Fruit fly (Drosophila melanogaster): ENCODE measurements around the gene Odj.

Odj gene

dm6 chr3R:17803025-17803424, 6.0 kb downstream of the Odj start, which contains the start of gene CG17806:
Gene CG17806 (minus strand): TSS chr3R:17803260.
- TF ChIP-seq CG8478 (optimal IDR thresholded peaks at IDR 0.05) (no peak), CTCF (optimal IDR thresholded peaks at IDR 0.05) (no peak)

dm6 chr3R:17801264-17801663, 7.8 kb downstream of the Odj start, which contains the start of gene CG17803:
Gene CG17803 (minus strand): TSS chr3R:17801512.
- TF ChIP-seq CG8478 (optimal IDR thresholded peaks at IDR 0.05) (no peak), CTCF (optimal IDR thresholded peaks at IDR 0.05) (no peak)

- TF ChIP-seq CTCF (optimal IDR thresholded peaks at IDR 0.05) = no peak
- TF ChIP-seq CG8478 (optimal IDR thresholded peaks at IDR 0.05) = no peak
Observed at dm6 chr3R:17798211-17798737, 10.7 kb downstream of the Odj start, which contains the start of gene CG7379. Gene CG7379 (minus strand): TSS chr3R:17798304.

DNA sequence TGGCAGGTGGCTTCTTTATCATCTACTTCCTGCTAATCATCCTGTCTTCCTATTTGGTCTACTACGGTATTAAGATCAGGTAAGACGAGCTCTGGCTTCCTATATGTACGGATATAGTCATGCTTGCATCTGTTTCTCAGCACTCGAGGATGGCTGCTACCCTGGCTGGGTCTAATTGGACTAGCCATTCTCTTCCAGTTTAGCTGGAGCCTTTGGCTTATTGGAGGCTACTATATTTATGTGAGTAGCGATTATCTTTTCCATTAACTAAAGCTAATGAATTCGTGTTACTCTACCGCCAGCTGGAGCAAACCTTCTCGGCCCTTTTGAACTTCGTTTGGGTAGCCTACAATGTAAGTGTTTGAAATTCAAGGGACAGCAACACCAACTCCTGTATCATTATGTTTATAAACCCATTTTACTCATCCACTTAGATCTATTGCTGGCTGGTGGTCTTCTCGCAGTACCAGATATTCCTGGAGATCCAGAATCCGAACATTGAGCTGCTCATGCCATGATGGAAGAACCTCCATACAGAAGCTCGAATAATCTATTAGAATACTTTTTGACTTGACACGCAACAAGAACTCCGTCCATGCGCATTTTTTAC, 13.4 kb downstream of the Odj start:
- TF ChIP-seq CTCF (optimal IDR thresholded peaks at IDR 0.05) (no peak), CG8478 (optimal IDR thresholded peaks at IDR 0.05) (no peak)

dm6 chr3R:17795075-17795420, 14.0 kb downstream of the Odj start, which contains the start of gene pasi1:
Gene pasi1 (plus strand): TSS chr3R:17795075.
- no peak for TF ChIP-seq CG8478 (optimal IDR thresholded peaks at IDR 0.05)
- TF ChIP-seq CTCF (optimal IDR thresholded peaks at IDR 0.05) = no peak

DNA sequence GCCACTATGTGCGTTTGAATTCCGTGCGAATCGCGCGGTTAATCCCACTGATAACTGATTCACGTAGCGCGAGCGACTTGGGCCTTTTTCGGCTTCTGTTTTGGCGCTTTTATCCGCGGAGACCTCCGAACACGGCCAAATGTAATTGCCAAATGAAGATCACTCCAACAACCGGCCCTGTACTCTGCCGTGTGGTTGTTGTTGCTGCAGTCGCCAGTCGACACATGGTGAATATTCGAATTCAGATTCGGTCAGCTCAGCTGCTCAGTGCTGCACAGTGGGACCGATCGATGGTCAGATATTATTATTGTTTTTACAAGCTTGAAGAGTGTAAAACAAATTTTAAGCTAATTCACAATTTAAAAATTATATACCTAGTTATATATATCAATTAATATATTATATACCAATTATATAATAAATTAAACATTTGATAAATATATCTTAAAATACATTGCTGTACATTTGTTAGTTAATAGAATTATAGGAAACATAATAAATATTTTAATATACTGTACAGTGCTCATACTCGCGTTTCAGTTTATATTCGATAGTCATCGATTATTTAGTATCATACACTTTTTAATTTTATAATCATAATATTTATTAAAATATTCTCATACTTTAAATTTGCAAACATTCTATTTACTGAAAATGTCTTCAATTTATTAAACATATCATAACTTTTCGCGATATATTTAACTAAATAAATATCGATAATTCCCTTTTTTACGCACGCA, 14.5 kb downstream of the Odj start, which contains the start of gene CG43102:
Gene CG43102 (minus strand): TSS at position 156 of the 740 bp plus-strand sequence.
- TF ChIP-seq CG8478 (optimal IDR thresholded peaks at IDR 0.05) (no peak), CTCF (optimal IDR thresholded peaks at IDR 0.05) (no peak)

dm6 chr3R:17793287-17793686, 15.7 kb downstream of the Odj start:
- TF ChIP-seq CTCF (optimal IDR thresholded peaks at IDR 0.05) (no peak), CG8478 (optimal IDR thresholded peaks at IDR 0.05) (no peak)

DNA sequence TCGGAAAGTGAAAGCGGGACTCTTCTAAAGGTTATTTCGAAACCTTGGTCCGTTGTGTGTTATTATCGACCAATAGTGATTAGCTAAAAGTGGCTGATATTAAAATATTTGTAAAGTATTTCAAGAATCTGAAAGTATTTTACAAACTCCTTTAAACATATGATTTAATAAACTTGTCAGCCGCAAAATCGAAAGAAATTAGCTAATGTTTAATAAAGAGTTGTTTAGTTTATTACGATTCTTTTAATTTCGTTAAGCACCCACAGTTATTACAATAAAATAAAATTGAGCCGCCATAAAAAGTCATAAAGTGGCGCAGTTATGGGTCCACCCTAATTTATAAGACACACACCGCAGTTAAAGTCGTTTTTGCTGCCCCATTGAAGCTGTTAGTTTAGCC, 19.1 kb downstream of the Odj start:
- no peak for TF ChIP-seq CG8478 (optimal IDR thresholded peaks at IDR 0.05)
- no peak for TF ChIP-seq CTCF (optimal IDR thresholded peaks at IDR 0.05)

DNA sequence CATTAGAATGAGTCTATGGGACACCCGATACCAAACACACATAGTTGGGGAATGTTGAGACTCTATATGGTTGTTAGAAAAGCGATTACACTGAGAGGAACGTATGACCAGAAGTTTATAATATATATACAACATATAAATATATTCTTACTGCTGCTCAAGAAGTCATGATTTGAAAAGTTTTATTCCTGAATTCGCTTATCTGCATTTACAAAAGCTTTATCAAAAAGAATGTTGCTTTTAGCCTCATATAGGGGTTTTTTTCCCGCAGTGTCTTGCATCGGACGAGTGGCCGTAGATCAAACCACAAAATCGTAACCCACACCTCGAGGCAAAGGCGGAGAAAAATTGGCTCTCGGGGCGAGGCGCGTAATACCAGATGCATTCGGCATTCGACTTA, 21.2 kb downstream of the Odj start:
- TF ChIP-seq CG8478 (optimal IDR thresholded peaks at IDR 0.05) (no peak), CTCF (optimal IDR thresholded peaks at IDR 0.05) (no peak)

DNA sequence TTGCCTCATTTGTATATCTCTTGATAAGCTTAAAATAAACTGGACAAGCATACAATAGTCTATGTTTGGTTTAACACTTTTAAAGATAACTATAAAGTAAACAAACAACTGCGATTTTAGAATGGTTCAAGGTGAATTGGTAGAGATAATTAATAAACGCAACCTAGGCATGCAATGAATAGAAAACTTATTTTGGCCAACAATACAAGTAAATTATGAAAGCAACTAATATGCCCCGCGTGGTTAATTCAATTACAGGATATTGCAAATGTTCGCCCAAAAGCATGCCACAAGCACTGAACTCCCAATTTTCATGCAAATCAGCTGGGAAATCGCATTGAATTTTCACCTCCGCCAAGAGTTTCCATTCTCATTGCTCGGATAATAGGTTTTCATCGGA, 24.8 kb downstream of the Odj start:
- TF ChIP-seq CG8478 (optimal IDR thresholded peaks at IDR 0.05) (no peak), CTCF (optimal IDR thresholded peaks at IDR 0.05) (no peak)

DNA sequence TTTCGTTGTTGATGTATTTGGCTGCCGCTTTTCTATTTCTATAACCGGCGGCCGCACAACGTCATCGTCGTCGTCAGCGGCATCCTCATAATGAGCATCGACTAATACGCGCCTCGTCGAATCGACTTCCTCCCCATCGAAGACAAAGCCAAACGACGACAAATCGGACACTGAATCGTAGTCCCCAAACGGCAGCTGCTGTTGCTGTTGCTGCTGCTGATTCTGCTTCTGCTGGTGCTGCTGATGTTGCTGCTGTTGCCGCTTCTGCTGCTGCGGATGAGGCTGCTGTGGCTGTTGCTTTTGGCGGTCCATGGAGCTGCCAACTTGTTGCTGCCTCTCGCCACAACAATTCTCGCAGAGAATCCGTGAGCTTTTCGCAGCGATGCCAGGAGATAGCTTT, 25.9 kb downstream of the Odj start:
- TF ChIP-seq CG8478 (optimal IDR thresholded peaks at IDR 0.05) (no peak), CTCF (optimal IDR thresholded peaks at IDR 0.05) (no peak)

dm6 chr3R:17781371-17781770, 27.7 kb downstream of the Odj start:
- TF ChIP-seq CTCF (optimal IDR thresholded peaks at IDR 0.05) = no peak
- no peak for TF ChIP-seq CG8478 (optimal IDR thresholded peaks at IDR 0.05)

dm6 chr3R:17776952-17777407, 32.0 kb downstream of the Odj start:
- TF ChIP-seq CTCF (optimal IDR thresholded peaks at IDR 0.05) = no peak
- no peak for TF ChIP-seq CG8478 (optimal IDR thresholded peaks at IDR 0.05)

dm6 chr3R:17776104-17776589, 32.9 kb downstream of the Odj start:
- no peak for TF ChIP-seq CG8478 (optimal IDR thresholded peaks at IDR 0.05)
- TF ChIP-seq CTCF (optimal IDR thresholded peaks at IDR 0.05) = no peak

DNA sequence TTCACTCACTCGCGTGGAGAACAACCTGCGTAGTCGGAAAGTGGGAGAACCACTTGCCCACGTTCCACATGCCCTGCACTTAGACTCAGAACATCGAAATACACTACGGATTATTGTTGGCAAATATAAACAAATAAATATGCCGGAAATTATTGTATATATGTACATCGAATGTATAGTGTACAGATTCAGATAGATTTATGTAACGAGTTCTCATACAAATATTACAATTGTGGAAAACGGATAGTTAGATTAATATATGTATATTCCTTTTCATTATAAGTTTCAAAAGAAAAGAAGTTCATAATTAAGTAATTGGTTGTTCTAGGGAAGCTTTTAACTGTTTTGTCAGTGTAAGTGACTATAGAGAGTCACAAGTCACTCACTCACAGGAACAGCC, 34.5 kb downstream of the Odj start:
- TF ChIP-seq CTCF (optimal IDR thresholded peaks at IDR 0.05) = no peak
- no peak for TF ChIP-seq CG8478 (optimal IDR thresholded peaks at IDR 0.05)

DNA sequence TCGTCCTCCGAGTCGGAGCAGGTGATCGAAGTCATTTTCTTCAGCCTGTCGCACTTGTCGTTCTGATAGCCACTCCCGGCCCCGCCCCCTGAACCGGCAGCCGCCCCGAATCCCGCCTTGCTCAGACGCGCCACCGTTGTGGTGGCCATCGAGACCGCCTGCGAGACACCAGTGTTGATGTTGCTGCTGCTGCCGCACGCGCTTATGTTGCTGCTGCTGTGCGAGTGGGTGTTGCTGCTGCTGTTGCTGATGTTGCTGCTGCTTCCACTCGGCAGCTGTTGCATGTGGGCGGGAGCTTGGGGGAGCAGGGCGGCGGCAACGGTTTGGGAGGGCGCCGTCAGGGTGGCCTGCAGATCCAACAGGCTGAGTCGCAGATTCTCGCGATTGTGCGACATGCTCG, 35.1 kb downstream of the Odj start:
- TF ChIP-seq CG8478 (optimal IDR thresholded peaks at IDR 0.05) = no peak
- TF ChIP-seq CTCF (optimal IDR thresholded peaks at IDR 0.05) = no peak

All from S2 (cell line).